Worm (Caenorhabditis elegans): ENCODE data around the gene ZK666.11.

- TF ChIP-seq W03F9.2 (tag; optimal IDR thresholded peaks at IDR 0.05): no peak
- TF ChIP-seq him-1 (tag; optimal IDR thresholded peaks at IDR 0.05): no peak
Observed at ce11 chrII:10513377-10513776, 31.1 kb downstream of the ZK666.11 start.

Data from whole organism, L4/young adult.